Fruit fly (Drosophila melanogaster) whole organism, embryonic: ENCODE data around the gene CG32371.
A peak's percentile ranks its signal among the peaks of the same experiment; 100 is the strongest.

Experiments used
- CG11247 ChIP-seq: fragments of 200-800 bp; sonication (Bioruptor generic); IDR thresholded peaks from 2 replicates; pipeline ENCODE4 v1.3.6; 2022; ENCODE audit warnings: missing biosample characterization, missing genetic modification characterization
- CG11504 ChIP-seq: fragments of 200-800 bp; sonication (Bioruptor generic); optimal IDR thresholded peaks from 3 replicates; lab custom pipeline; 2019; ENCODE audit warnings: missing biosample characterization, mild to moderate bottlenecking, missing genetic modification characterization, moderate library complexity
- CG14014 ChIP-seq: fragments of 200-800 bp; sonication (Bioruptor generic); IDR thresholded peaks from 2 replicates; pipeline ENCODE4 v1.3.6; 2022; ENCODE audit warnings: missing biosample characterization, missing genetic modification characterization
- CG14050 ChIP-seq: fragments of 200-800 bp; sonication (Bioruptor generic); IDR thresholded peaks from 3 replicates; pipeline ENCODE4 v1.3.6; 2022; ENCODE audit warnings: missing biosample characterization, missing genetic modification characterization
- CG16779 ChIP-seq: fragments of 200-800 bp; sonication (Bioruptor generic); IDR thresholded peaks from 2 replicates; pipeline ENCODE4 v1.3.6; 2022; ENCODE audit warnings: missing biosample characterization, missing genetic modification characterization
- CG17385 ChIP-seq: fragments of 200-800 bp; sonication (Bioruptor generic); optimal IDR thresholded peaks from 3 replicates; lab custom pipeline; 2018; ENCODE audit warnings: missing biosample characterization, mild to moderate bottlenecking, missing genetic modification characterization
- CG18619 ChIP-seq: fragments of 200-800 bp; sonication (Bioruptor generic); optimal IDR thresholded peaks from 3 replicates; lab custom pipeline; 2017; ENCODE audit warnings: missing biosample characterization, mild to moderate bottlenecking, missing genetic modification characterization
- CG2116 ChIP-seq: fragments of 200-800 bp; sonication (Bioruptor generic); optimal IDR thresholded peaks from 3 replicates; lab custom pipeline; 2018; ENCODE audit warnings: missing biosample characterization, mild to moderate bottlenecking, missing genetic modification characterization
- CG3163 ChIP-seq: fragments of 200-800 bp; sonication (Bioruptor generic); optimal IDR thresholded peaks from 3 replicates; lab custom pipeline; 2016; ENCODE audit warnings: missing biosample characterization, missing genetic modification characterization
- CG33557 ChIP-seq: fragments of 200-800 bp; sonication (Bioruptor generic); optimal IDR thresholded peaks from 2 replicates; lab custom pipeline; 2019; ENCODE audit warnings: missing biosample characterization, mild to moderate bottlenecking, missing genetic modification characterization, moderate library complexity
- CG34224 ChIP-seq: fragments of 200-800 bp; sonication (Bioruptor generic); IDR thresholded peaks from 3 replicates; pipeline ENCODE4 v1.3.6; 2022; ENCODE audit warnings: missing biosample characterization, missing genetic modification characterization; ENCODE audit not compliant: partially characterized antibody
- CG4360 ChIP-seq: fragments of 200-800 bp; sonication (Bioruptor generic); IDR thresholded peaks from 2 replicates; pipeline ENCODE4 v1.3.6; 2022; ENCODE audit warnings: missing biosample characterization, missing genetic modification characterization
- CG43689 ChIP-seq: fragments of 200-800 bp; sonication (Bioruptor generic); IDR thresholded peaks from 2 replicates; pipeline ENCODE4 v1.3.6; 2022; ENCODE audit warnings: missing biosample characterization, missing genetic modification characterization
- CG7963 ChIP-seq: fragments of 200-800 bp; sonication (Bioruptor generic); IDR thresholded peaks from 3 replicates; pipeline ENCODE4 v1.3.6; 2022; ENCODE audit warnings: missing biosample characterization, missing genetic modification characterization; ENCODE audit not compliant: partially characterized antibody
- CG7987 ChIP-seq: fragments of 200-800 bp; sonication (Bioruptor generic); optimal IDR thresholded peaks from 2 replicates; lab custom pipeline; 2018; ENCODE audit warnings: missing biosample characterization, mild to moderate bottlenecking, missing genetic modification characterization, moderate library complexity
- CG8359 ChIP-seq: fragments of 200-800 bp; sonication (Bioruptor generic); optimal IDR thresholded peaks from 2 replicates; lab custom pipeline; 2017; ENCODE audit warnings: missing biosample characterization, mild to moderate bottlenecking, missing genetic modification characterization, borderline replicate concordance
- D19A ChIP-seq: fragments of 200-800 bp; optimal IDR thresholded peaks from 3 replicates; lab custom pipeline; 2019; ENCODE audit warnings: missing biosample characterization, mild to moderate bottlenecking, missing genetic modification characterization, moderate library complexity
- Dek ChIP-seq: fragments of 200-800 bp; sonication (Bioruptor generic); optimal IDR thresholded peaks from 3 replicates; lab custom pipeline; 2019; ENCODE audit warnings: missing biosample characterization, mild to moderate bottlenecking, missing genetic modification characterization, moderate library complexity
- Dip3 ChIP-seq: fragments of 200-800 bp; sonication (Bioruptor generic); optimal IDR thresholded peaks from 3 replicates; lab custom pipeline; 2016; ENCODE audit warnings: missing biosample characterization, missing genetic modification characterization
- HLHmδ ChIP-seq: fragments of 200-800 bp; sonication (Bioruptor generic); optimal IDR thresholded peaks from 2 replicates; lab custom pipeline; 2018; ENCODE audit warnings: missing biosample characterization, mild to moderate bottlenecking, missing genetic modification characterization, moderate library complexity
- Jarid2 ChIP-seq: fragments of 200-800 bp; sonication (Bioruptor generic); optimal IDR thresholded peaks from 3 replicates; lab custom pipeline; 2017; ENCODE audit warnings: mild to moderate bottlenecking, missing biosample characterization, missing genetic modification reagents, missing genetic modification characterization
- Meics ChIP-seq: fragments of 200-800 bp; sonication (Bioruptor generic); optimal IDR thresholded peaks from 2 replicates; lab custom pipeline; 2017; ENCODE audit warnings: missing biosample characterization, mild to moderate bottlenecking, missing genetic modification characterization
- NC2α ChIP-seq: fragments of 200-800 bp; sonication (Bioruptor generic); optimal IDR thresholded peaks from 2 replicates; lab custom pipeline; 2016; ENCODE audit warnings: missing biosample characterization, missing genetic modification characterization
- Optix ChIP-seq: fragments of 200-800 bp; sonication (Bioruptor generic); IDR thresholded peaks from 3 replicates; pipeline ENCODE4 v1.3.6; 2022; ENCODE audit warnings: missing biosample characterization, missing genetic modification characterization
- Ptx1 ChIP-seq: fragments of 200-800 bp; sonication (Bioruptor generic); IDR thresholded peaks from 2 replicates; pipeline ENCODE4 v1.3.6; 2022; ENCODE audit warnings: missing biosample characterization, missing genetic modification characterization
- Six4 ChIP-seq: fragments of 200-800 bp; sonication (Bioruptor generic); optimal IDR thresholded peaks from 2 replicates; lab custom pipeline; 2016; ENCODE audit warnings: missing biosample characterization, missing genetic modification characterization
- Sry-β ChIP-seq: fragments of 200-800 bp; sonication (Bioruptor generic); optimal IDR thresholded peaks from 2 replicates; lab custom pipeline; 2018; ENCODE audit warnings: missing biosample characterization, mild to moderate bottlenecking, missing genetic modification characterization, moderate library complexity
- Trl ChIP-seq, 3 experiments: fragments of >200 bp in 2 of 3; fragments of 200-800 bp in 1 of 3; sonication (Bioruptor generic) in 1 of 3; optimal IDR thresholded peaks; 2 replicates in 1 of 3; 3 replicates in 2 of 3; lab custom pipeline; 2016 to 2017; ENCODE audit warnings: missing biosample characterization in 1 of 3, missing genetic modification characterization in 1 of 3
- YL-1 ChIP-seq: fragments of 200-800 bp; sonication (Bioruptor generic); optimal IDR thresholded peaks from 3 replicates; lab custom pipeline; 2017; ENCODE audit warnings: missing biosample characterization, mild to moderate bottlenecking, missing genetic modification characterization
- bab2 ChIP-seq: fragments of 200-800 bp; sonication (Bioruptor generic); optimal IDR thresholded peaks from 2 replicates; lab custom pipeline; 2016; ENCODE audit warnings: missing biosample characterization, missing genetic modification characterization
- cg ChIP-seq: fragments of 200-800 bp; sonication (Bioruptor generic); optimal IDR thresholded peaks from 3 replicates; lab custom pipeline; 2019; ENCODE audit warnings: missing biosample characterization, mild to moderate bottlenecking, missing genetic modification characterization, moderate library complexity
- eve ChIP-seq, 2 experiments: fragments of >200 bp; optimal IDR thresholded peaks; 2 replicates each; lab custom pipeline; 2017; ENCODE audit warnings: missing biosample characterization in 2 of 2, missing genetic modification characterization in 2 of 2
- exex ChIP-seq: fragments of 200-800 bp; sonication (Bioruptor generic); optimal IDR thresholded peaks from 4 replicates; lab custom pipeline; 2018; ENCODE audit warnings: missing biosample characterization, mild to moderate bottlenecking, missing genetic modification characterization, moderate library complexity
- fd96Cb ChIP-seq: fragments of 200-800 bp; sonication (Bioruptor generic); optimal IDR thresholded peaks from 2 replicates; lab custom pipeline; 2018; ENCODE audit warnings: missing biosample characterization, mild to moderate bottlenecking, missing genetic modification characterization, moderate library complexity
- fu2 ChIP-seq: fragments of 200-800 bp; sonication (Bioruptor generic); optimal IDR thresholded peaks from 2 replicates; lab custom pipeline; 2016; ENCODE audit warnings: missing biosample characterization, missing genetic modification characterization
- kay ChIP-seq: fragments of 200-800 bp; sonication (Bioruptor generic); optimal IDR thresholded peaks from 2 replicates; lab custom pipeline; 2016; ENCODE audit warnings: missing biosample characterization, missing genetic modification characterization
- kni ChIP-seq: fragments of 200-800 bp; sonication (Bioruptor generic); optimal IDR thresholded peaks from 3 replicates; lab custom pipeline; 2017; ENCODE audit warnings: mild to moderate bottlenecking, missing biosample characterization, missing genetic modification reagents, missing genetic modification characterization
- mirr ChIP-seq: fragments of 200-800 bp; sonication (Bioruptor generic); optimal IDR thresholded peaks from 3 replicates; lab custom pipeline; 2018; ENCODE audit warnings: missing biosample characterization, mild to moderate bottlenecking, missing genetic modification characterization
- pros ChIP-seq: fragments of 200-800 bp; sonication (Bioruptor generic); optimal IDR thresholded peaks from 3 replicates; lab custom pipeline; 2019; ENCODE audit warnings: missing biosample characterization, mild to moderate bottlenecking, missing genetic modification characterization, moderate library complexity
- scrt ChIP-seq: fragments of 200-800 bp; sonication (Bioruptor generic); optimal IDR thresholded peaks from 2 replicates; lab custom pipeline; 2018; ENCODE audit warnings: missing biosample characterization, mild to moderate bottlenecking, missing genetic modification characterization, moderate library complexity
- sd ChIP-seq: fragments of 200-800 bp; sonication (Bioruptor generic); optimal IDR thresholded peaks from 3 replicates; lab custom pipeline; 2018; ENCODE audit warnings: missing biosample characterization, mild to moderate bottlenecking, missing genetic modification characterization, moderate library complexity
- slou ChIP-seq: fragments of 200-800 bp; sonication (Bioruptor generic); optimal IDR thresholded peaks from 3 replicates; lab custom pipeline; 2016; ENCODE audit warnings: missing biosample characterization, missing genetic modification characterization
- slp2 ChIP-seq: fragments of 200-800 bp; sonication (Bioruptor generic); optimal IDR thresholded peaks from 2 replicates; lab custom pipeline; 2016; ENCODE audit warnings: missing biosample characterization, missing genetic modification characterization
- sna ChIP-seq: fragments of 200-800 bp; sonication (Bioruptor generic); IDR thresholded peaks from 2 replicates; pipeline ENCODE4 v1.3.6; 2022; ENCODE audit warnings: missing biosample characterization, missing genetic modification characterization; ENCODE audit not compliant: partially characterized antibody
- sqz ChIP-seq: fragments of 200-800 bp; sonication (Bioruptor generic); optimal IDR thresholded peaks from 3 replicates; lab custom pipeline; 2018; ENCODE audit warnings: missing biosample characterization, mild to moderate bottlenecking, missing genetic modification characterization
- sr ChIP-seq: fragments of 200-800 bp; sonication (Bioruptor generic); IDR thresholded peaks from 3 replicates; pipeline ENCODE4 v1.3.6; 2022; ENCODE audit warnings: missing biosample characterization, missing genetic modification characterization
- sug ChIP-seq: fragments of 200-800 bp; optimal IDR thresholded peaks from 2 replicates; lab custom pipeline; 2019; ENCODE audit warnings: missing biosample characterization, mild to moderate bottlenecking, missing genetic modification characterization, moderate library complexity
- zfh2 ChIP-seq: fragments of 200-800 bp; sonication (Bioruptor generic); optimal IDR thresholded peaks from 2 replicates; lab custom pipeline; 2016; ENCODE audit warnings: missing biosample characterization, missing genetic modification characterization

CG32371 gene

dm6 chr3L:7805336-7805803 lies 37.2 kb upstream of the CG32371 start (continued):
- peak; percentile 27 for TF ChIP-seq mirr (GFP tag; lab: Kevin White, UChicago)
- no peak for TF ChIP-seq Six4
- TF ChIP-seq Meics: no peak
- no peak for TF ChIP-seq Dip3 (GFP tag; lab: Kevin White, UChicago)
- no peak for TF ChIP-seq slp2 (GFP tag; lab: Kevin White, UChicago)
- TF ChIP-seq cg (GFP tag; lab: Kevin White, UChicago): peak; percentile 75
- TF ChIP-seq slou (GFP tag; lab: Kevin White, UChicago): no peak
- peak; percentile 86 for TF ChIP-seq sd
- TF ChIP-seq CG3163 (GFP tag; lab: Kevin White, UChicago): peak; percentile 99
- peak; percentile 44 for TF ChIP-seq CG11504 (tag; lab: Kevin White, UChicago)
- no peak for TF ChIP-seq CG14050 (GFP tag; lab: Robert Waterston, UW)
- no peak for TF ChIP-seq CG4360 (GFP tag; lab: Robert Waterston, UW)
- TF ChIP-seq scrt (GFP tag; lab: Kevin White, UChicago): no peak
- TF ChIP-seq sr (GFP tag; lab: Robert Waterston, UW): no peak
- TF ChIP-seq CG8359 (GFP tag; lab: Kevin White, UChicago): no peak
- no peak for TF ChIP-seq sna (GFP tag; lab: Robert Waterston, UW)
- TF ChIP-seq CG34224 (GFP tag; lab: Robert Waterston, UW): peak; percentile 36; the same call in 2 of the 3 replicates
- TF ChIP-seq Optix (GFP tag; lab: Robert Waterston, UW): no peak
- TF ChIP-seq CG11247 (GFP tag; lab: Robert Waterston, UW): no peak
- TF ChIP-seq eve (GFP tag; optimal IDR thresholded peaks at IDR 0.05; lab: Kevin White, UChicago): peak in 1 of 2 experiments; percentile 1
- TF ChIP-seq fu2 (GFP tag; lab: Kevin White, UChicago): no peak
- TF ChIP-seq Sry-β (GFP tag; lab: Kevin White, UChicago): no peak
- no peak for TF ChIP-seq CG33557 (GFP tag; lab: Kevin White, UChicago)
- no peak for TF ChIP-seq CG2116
- no peak for TF ChIP-seq CG16779 (GFP tag; lab: Robert Waterston, UW)
- no peak for TF ChIP-seq CG14014 (GFP tag; lab: Robert Waterston, UW)
- TF ChIP-seq YL-1 (GFP tag; lab: Kevin White, UChicago): no peak
- TF ChIP-seq bab2 (GFP tag; lab: Kevin White, UChicago): no peak
- TF ChIP-seq kay (GFP tag; lab: Kevin White, UChicago): no peak
- TF ChIP-seq HLHmδ (GFP tag; lab: Kevin White, UChicago): no peak
- TF ChIP-seq Dek: no peak

- TF ChIP-seq CG7963 (GFP tag; lab: Robert Waterston, UW): no peak
- TF ChIP-seq exex (tag; lab: Kevin White, UChicago): peak; percentile 75
- TF ChIP-seq CG43689: no peak
- peak; percentile 39 for TF ChIP-seq sd
- TF ChIP-seq sug (tag; lab: Kevin White, UChicago): peak; percentile 66
- TF ChIP-seq sqz (GFP tag; lab: Kevin White, UChicago): peak; percentile 82
- TF ChIP-seq Ptx1 (GFP tag; lab: Robert Waterston, UW): no peak
- no peak for TF ChIP-seq CG18619 (GFP tag; lab: Kevin White, UChicago)
- TF ChIP-seq D19A (tag; lab: Kevin White, UChicago): peak; percentile 31
- no peak for TF ChIP-seq fd96Cb (tag; lab: Kevin White, UChicago)
- TF ChIP-seq Trl (optimal IDR thresholded peaks at IDR 0.05; lab: Kevin White, UChicago): peak; percentile 89 to 95
- TF ChIP-seq Trl (GFP tag; optimal IDR thresholded peaks at IDR 0.05; lab: Kevin White, UChicago): no peak
- TF ChIP-seq zfh2: no peak
- TF ChIP-seq pros (GFP tag; lab: Kevin White, UChicago): peak; percentile 48
- TF ChIP-seq Jarid2: peak; percentile 72
- peak; percentile 49 for TF ChIP-seq kni
- TF ChIP-seq CG7987 (GFP tag; lab: Kevin White, UChicago): peak; percentile 5
- TF ChIP-seq NC2α: no peak
- TF ChIP-seq CG17385: peak; percentile 90
- TF ChIP-seq CG11504 (tag; lab: Kevin White, UChicago): peak; percentile 65
These were observed 36.5 kb upstream of the CG32371 start for dm6 chr3L:7804406-7805327.
